Worm (Caenorhabditis elegans) whole organism, young adult: ENCODE measurements around the gene cav-1.

ENCODE experiments used
- D2030.7 ChIP-seq: fragments of 200-800 bp; sonication (Bioruptor generic); IDR thresholded peaks from 2 replicates; pipeline ENCODE4 v1.3.6; 2022; ENCODE audit warnings: missing genetic modification reagents, missing genetic modification characterization, missing compliant biosample characterization
- F39B2.1 ChIP-seq: fragments of 200-800 bp; sonication (Bioruptor generic); IDR thresholded peaks from 2 replicates; pipeline ENCODE4 v1.3.6; 2022; ENCODE audit warnings: missing genetic modification reagents, missing genetic modification characterization, missing compliant biosample characterization
- F52B5.7 ChIP-seq: sonication (generic microtip); optimal IDR thresholded peaks from 2 replicates; lab custom pipeline; 2016; ENCODE audit warnings: mild to moderate bottlenecking, missing genetic modification characterization, missing compliant biosample characterization
- T07F8.4 ChIP-seq: sonication (generic microtip); optimal IDR thresholded peaks from 2 replicates; lab custom pipeline; 2016; ENCODE audit warnings: mild to moderate bottlenecking, missing genetic modification characterization, moderate library complexity, missing compliant biosample characterization
- Y53G8AR.9 ChIP-seq: fragments of 200-800 bp; sonication (Bioruptor generic); conservative IDR thresholded peaks from 2 replicates; pipeline ENCODE4 v1.3.6; 2022; ENCODE audit warnings: missing genetic modification reagents, missing genetic modification characterization, missing compliant biosample characterization
- Y79H2A.3 ChIP-seq: fragments of 200-800 bp; sonication (Bioruptor generic); conservative IDR thresholded peaks from 2 replicates; pipeline ENCODE4 v1.3.6; 2022; ENCODE audit warnings: missing genetic modification reagents, missing genetic modification characterization, missing compliant biosample characterization
- Y95B8A.8 ChIP-seq: fragments of 200-800 bp; sonication (Bioruptor generic); IDR thresholded peaks from 2 replicates; pipeline ENCODE4 v1.3.6; 2022; ENCODE audit warnings: missing genetic modification reagents, missing genetic modification characterization, missing compliant biosample characterization
- aptf-2 ChIP-seq: fragments of 200-800 bp; sonication (Bioruptor generic); conservative IDR thresholded peaks from 2 replicates; pipeline ENCODE4 v1.3.6; 2022; ENCODE audit warnings: missing genetic modification reagents, missing genetic modification characterization, missing compliant biosample characterization
- bed-1 ChIP-seq: fragments of 200-800 bp; sonication (Bioruptor generic); IDR thresholded peaks from 2 replicates; pipeline ENCODE4 v1.3.6; 2022; ENCODE audit warnings: missing genetic modification reagents, missing genetic modification characterization, missing compliant biosample characterization
- ccch-3 ChIP-seq: fragments of 200-800 bp; sonication (Bioruptor generic); optimal IDR thresholded peaks from 2 replicates; lab custom pipeline; 2018; ENCODE audit warnings: mild to moderate bottlenecking, missing genetic modification characterization, missing compliant biosample characterization
- ceh-40 ChIP-seq: fragments of 200-800 bp; sonication (Bioruptor generic); IDR thresholded peaks from 2 replicates; pipeline ENCODE4 v1.3.6; 2022; ENCODE audit warnings: missing genetic modification characterization, missing compliant biosample characterization
- dpl-1 ChIP-seq: fragments of 150-350 bp; optimal IDR thresholded peaks from 2 replicates; lab custom pipeline; 2014; ENCODE audit warnings: missing biosample characterization, missing genetic modification reagents, missing genetic modification characterization
- egl-18 ChIP-seq: fragments of 200-800 bp; sonication (Bioruptor generic); IDR thresholded peaks from 2 replicates; pipeline ENCODE4 v1.3.6; 2022; ENCODE audit warnings: missing genetic modification reagents, missing genetic modification characterization, missing compliant biosample characterization
- fkh-3 ChIP-seq: sonication (generic microtip); optimal IDR thresholded peaks from 2 replicates; lab custom pipeline; 2016; ENCODE audit warnings: mild to moderate bottlenecking, missing genetic modification characterization, missing compliant biosample characterization
- gei-17 ChIP-seq: fragments of 200-800 bp; sonication (Bioruptor generic); optimal IDR thresholded peaks from 2 replicates; lab custom pipeline; 2018; ENCODE audit warnings: mild to moderate bottlenecking, missing genetic modification characterization, missing compliant biosample characterization
- hlh-26 ChIP-seq: fragments of 200-800 bp; sonication (Bioruptor generic); conservative IDR thresholded peaks from 2 replicates; pipeline ENCODE4 v1.3.6; 2022; ENCODE audit warnings: missing genetic modification reagents, missing genetic modification characterization, missing compliant biosample characterization
- hsf-1 ChIP-seq: fragments of 200-800 bp; sonication (Bioruptor generic); IDR thresholded peaks from 2 replicates; pipeline ENCODE4 v1.3.6; 2022; ENCODE audit warnings: missing genetic modification reagents, missing genetic modification characterization, missing compliant biosample characterization
- let-607 ChIP-seq, 2 experiments: fragments of 200-800 bp in 1 of 2; sonication (Bioruptor generic) in 1 of 2; sonication (generic microtip) in 1 of 2; optimal IDR thresholded peaks; 2 replicates each; lab custom pipeline; 2016 to 2018; ENCODE audit warnings: mild to moderate bottlenecking in 2 of 2, missing compliant biosample characterization in 2 of 2, missing genetic modification characterization in 2 of 2, moderate library complexity in 2 of 2, missing genotype in 1 of 2
- lin-26 ChIP-seq: fragments of 200-800 bp; sonication (Bioruptor generic); IDR thresholded peaks from 2 replicates; pipeline ENCODE4 v1.3.6; 2022; ENCODE audit warnings: missing genetic modification reagents, missing genetic modification characterization, missing compliant biosample characterization
- lin-40 ChIP-seq: sonication (generic microtip); optimal IDR thresholded peaks from 2 replicates; lab custom pipeline; 2016; ENCODE audit warnings: missing genetic modification characterization, mild to moderate bottlenecking, missing compliant biosample characterization, missing genotype, missing genetic modification reagents
- lir-1 ChIP-seq: fragments of 200-800 bp; sonication (Bioruptor generic); conservative IDR thresholded peaks from 2 replicates; pipeline ENCODE4 v1.3.6; 2022; ENCODE audit warnings: missing genetic modification reagents, missing genetic modification characterization, missing compliant biosample characterization
- mcd-1 ChIP-seq: fragments of 200-800 bp; sonication (Bioruptor generic); IDR thresholded peaks from 2 replicates; pipeline ENCODE4 v1.3.6; 2022; ENCODE audit warnings: missing genetic modification reagents, missing genetic modification characterization, missing compliant biosample characterization
- mel-28 ChIP-seq: sonication (generic microtip); optimal IDR thresholded peaks from 2 replicates; lab custom pipeline; 2016; ENCODE audit warnings: borderline replicate concordance, mild to moderate bottlenecking, missing genetic modification characterization, missing compliant biosample characterization
- nfya-2 ChIP-seq: fragments of 200-800 bp; sonication (Bioruptor generic); IDR thresholded peaks from 2 replicates; pipeline ENCODE4 v1.3.6; 2022; ENCODE audit warnings: missing genetic modification reagents, missing genetic modification characterization, missing compliant biosample characterization
- nhr-120 ChIP-seq: fragments of 200-800 bp; sonication (Bioruptor generic); IDR thresholded peaks from 2 replicates; pipeline ENCODE4 v1.3.6; 2022; ENCODE audit warnings: missing genetic modification characterization, missing compliant biosample characterization
- nhr-80 ChIP-seq: sonication (generic microtip); optimal IDR thresholded peaks from 2 replicates; lab custom pipeline; 2016; ENCODE audit warnings: missing genetic modification characterization, missing compliant biosample characterization
- nhr-90 ChIP-seq: sonication (generic microtip); optimal IDR thresholded peaks from 2 replicates; lab custom pipeline; 2016; ENCODE audit warnings: missing genotype, mild to moderate bottlenecking, missing genetic modification characterization, missing compliant biosample characterization
- pbrm-1 ChIP-seq: fragments of 200-800 bp; sonication (Bioruptor generic); IDR thresholded peaks from 2 replicates; pipeline ENCODE4 v1.3.6; 2022; ENCODE audit warnings: missing genetic modification reagents, missing genetic modification characterization, missing compliant biosample characterization
- rcor-1 ChIP-seq: fragments of 200-800 bp; sonication (Bioruptor generic); IDR thresholded peaks from 2 replicates; pipeline ENCODE4 v1.3.6; 2022; ENCODE audit warnings: missing genetic modification reagents, missing genetic modification characterization, missing compliant biosample characterization
- repo-1 ChIP-seq: sonication (generic microtip); optimal IDR thresholded peaks from 2 replicates; lab custom pipeline; 2017; ENCODE audit warnings: mild to moderate bottlenecking, missing genetic modification characterization, missing compliant biosample characterization
- rpc-1 ChIP-seq, 2 experiments: fragments of 150-350 bp in 1 of 2; sonication (generic microtip) in 1 of 2; optimal IDR thresholded peaks; 2 replicates each; lab custom pipeline; 2014 to 2018; ENCODE audit warnings: missing biosample characterization in 1 of 2, missing genetic modification characterization in 1 of 2, missing genetic modification reagents in 1 of 2, missing genotype in 1 of 2
- sdz-38 ChIP-seq: sonication (generic microtip); optimal IDR thresholded peaks from 2 replicates; lab custom pipeline; 2016; ENCODE audit warnings: missing genotype, missing genetic modification characterization, missing compliant biosample characterization
- snpc-3.4 ChIP-seq: sonication (generic microtip); optimal IDR thresholded peaks from 2 replicates; lab custom pipeline; 2017; ENCODE audit warnings: missing genetic modification characterization, mild to moderate bottlenecking, missing compliant biosample characterization, antibody characterized with exemption, moderate library complexity, missing genotype, missing genetic modification reagents
- tbp1 ChIP-seq: fragments of 200-800 bp; sonication (Bioruptor generic); optimal IDR thresholded peaks from 2 replicates; lab custom pipeline; 2018; ENCODE audit warnings: mild to moderate bottlenecking, missing genetic modification characterization, missing compliant biosample characterization
- tlf-1 ChIP-seq: fragments of 200-800 bp; sonication (Bioruptor generic); optimal IDR thresholded peaks from 2 replicates; lab custom pipeline; 2018; ENCODE audit warnings: mild to moderate bottlenecking, missing genetic modification characterization, missing compliant biosample characterization
- ztf-26 ChIP-seq: sonication (generic microtip); optimal IDR thresholded peaks from 2 replicates; lab custom pipeline; 2017; ENCODE audit warnings: missing genetic modification characterization, missing compliant biosample characterization
- ztf-3 ChIP-seq: fragments of 200-800 bp; sonication (Bioruptor generic); optimal IDR thresholded peaks from 2 replicates; lab custom pipeline; 2018; ENCODE audit warnings: mild to moderate bottlenecking, missing genetic modification characterization, missing compliant biosample characterization

Gene cav-1

DNA sequence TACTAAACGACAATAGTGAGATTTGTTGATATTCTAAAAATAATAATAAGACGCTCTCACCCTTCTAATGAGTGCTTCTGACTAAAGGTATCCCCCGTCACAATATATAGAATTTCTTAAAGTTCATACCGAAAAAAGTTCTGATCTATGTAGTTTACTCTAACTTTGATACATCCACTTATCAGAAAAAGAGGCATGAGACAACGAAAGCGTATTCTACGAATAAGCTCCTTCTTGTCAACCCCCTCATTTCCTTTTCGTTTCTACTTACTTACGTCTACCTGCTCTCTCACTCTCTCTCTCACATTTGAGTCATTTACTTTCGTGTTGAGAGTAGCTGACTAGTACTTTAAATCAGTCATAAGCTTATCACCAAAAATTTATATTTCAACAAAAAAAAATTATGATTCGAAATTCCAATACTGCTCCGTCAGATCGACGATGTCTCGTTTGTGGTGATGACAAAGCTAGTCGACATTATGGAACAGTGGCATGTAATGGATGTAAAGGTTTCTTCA is 46.8 kb upstream of the cav-1 start:
- no peak for TF ChIP-seq repo-1 (tag; lab: Kevin White, UChicago)
- no peak for TF ChIP-seq rcor-1
- TF ChIP-seq hsf-1 (GFP tag; lab: Robert Waterston, UW) = no peak
- TF ChIP-seq lin-40 (tag; lab: Kevin White, UChicago) = no peak
- no peak for TF ChIP-seq sdz-38 (tag; lab: Kevin White, UChicago)
- no peak for TF ChIP-seq lin-26 (GFP tag; lab: Robert Waterston, UW)
- TF ChIP-seq nhr-90 (tag; lab: Kevin White, UChicago) = no peak
- TF ChIP-seq Y95B8A.8 = no peak
- no peak for TF ChIP-seq F39B2.1 (GFP tag; lab: Robert Waterston, UW)
- TF ChIP-seq pbrm-1 (GFP tag; lab: Robert Waterston, UW) = no peak

DNA sequence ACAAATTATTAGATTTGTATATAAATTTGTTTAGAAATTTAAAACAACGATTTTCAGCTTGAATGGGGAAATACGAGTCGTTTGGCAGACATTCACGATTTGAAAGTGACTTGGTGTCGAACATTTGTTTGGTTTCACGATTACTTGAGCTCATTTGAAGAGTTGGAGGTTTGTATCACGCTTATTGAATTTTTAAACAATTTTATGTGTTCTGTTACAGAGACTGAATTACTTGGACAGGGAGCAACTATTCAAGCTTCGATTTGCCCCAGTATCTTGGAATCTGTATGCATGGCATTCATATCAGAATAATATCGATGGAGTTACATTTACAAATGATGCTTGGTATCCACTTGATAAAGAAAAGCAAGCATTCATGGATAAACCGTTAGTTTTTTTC is 45.1 kb upstream of the cav-1 start:
- TF ChIP-seq Y79H2A.3 (no peak), Y53G8AR.9 (GFP tag; lab: Robert Waterston, UW) (no peak), rpc-1 (optimal IDR thresholded peaks at IDR 0.05; lab: Kevin White, UChicago) (no peak), rpc-1 (tag; optimal IDR thresholded peaks at IDR 0.05; lab: Kevin White, UChicago) (no peak), ztf-26 (tag; lab: Kevin White, UChicago) (no peak), egl-18 (no peak), ceh-40 (no peak), D2030.7 (no peak), tlf-1 (GFP tag; lab: Kevin White, UChicago) (no peak), gei-17 (GFP tag; lab: Kevin White, UChicago) (no peak), nfya-2 (GFP tag; lab: Robert Waterston, UW) (no peak), mel-28 (no peak), mcd-1 (GFP tag; lab: Robert Waterston, UW) (no peak), F52B5.7 (tag; lab: Kevin White, UChicago) (no peak), lir-1 (no peak), bed-1 (GFP tag; lab: Robert Waterston, UW) (no peak), ztf-3 (GFP tag; lab: Kevin White, UChicago) (no peak), ccch-3 (no peak), tbp1 (GFP tag; lab: Kevin White, UChicago) (no peak)

DNA sequence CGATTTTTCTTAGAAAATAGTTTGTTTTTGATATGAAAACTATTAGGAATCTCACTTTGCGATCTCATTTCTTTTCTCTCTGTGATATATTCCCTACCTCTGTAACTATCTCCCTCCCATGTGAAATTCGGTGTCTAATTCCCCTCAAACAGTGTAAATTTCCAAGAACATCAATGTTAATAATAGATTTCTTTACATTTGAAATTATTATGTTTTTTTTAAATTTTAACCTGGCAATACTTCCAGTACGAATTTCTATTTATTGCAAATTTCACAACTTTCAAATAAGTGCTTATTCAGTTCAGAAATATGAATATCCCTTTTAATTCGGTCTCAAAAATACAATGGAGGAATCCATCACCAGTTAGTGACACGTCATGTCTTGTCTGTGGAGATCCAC is 43.9 kb upstream of the cav-1 start, which contains the start of gene nhr-100:
nhr-100 (plus strand) TSS at position 301 of the 400 bp plus-strand sequence.
- no peak for TF ChIP-seq dpl-1 (GFP tag; lab: Kevin White, UChicago)
- no peak for TF ChIP-seq fkh-3
- TF ChIP-seq let-607 (tag; optimal IDR thresholded peaks at IDR 0.05; lab: Kevin White, UChicago) = no peak
- TF ChIP-seq nhr-80 (tag; lab: Kevin White, UChicago) = no peak
- no peak for TF ChIP-seq bed-1 (GFP tag; lab: Robert Waterston, UW)
- no peak for TF ChIP-seq lir-1
- TF ChIP-seq mcd-1 (GFP tag; lab: Robert Waterston, UW) = no peak
- no peak for TF ChIP-seq snpc-3.4
- no peak for TF ChIP-seq aptf-2
- TF ChIP-seq nhr-120 (GFP tag; lab: Robert Waterston, UW) = no peak
- no peak for TF ChIP-seq T07F8.4
- no peak for TF ChIP-seq hlh-26
